Worm (Caenorhabditis elegans) whole organism, mixed stage, embryonic: ENCODE results near the gene Y46B2A.4.
"Not testable (repeated sequence)": the region's sequence is repeated elsewhere in the genome, so short reads cannot be mapped to it uniquely, and the experiment has no call there.

Source experiments
- M03D4.4 ChIP-seq: sonication (generic microtip); optimal IDR thresholded peaks from 2 replicates; lab custom pipeline; 2017; ENCODE audit warnings: mild to moderate bottlenecking, missing genetic modification characterization, missing compliant biosample characterization
- blmp-1 ChIP-seq: fragments of 150-350 bp; optimal IDR thresholded peaks from 2 replicates; lab custom pipeline; 2014; ENCODE audit warnings: missing biosample characterization, missing genetic modification characterization
- ceh-39 ChIP-seq: fragments of 150-350 bp; optimal IDR thresholded peaks from 2 replicates; lab custom pipeline; 2014; ENCODE audit warnings: missing biosample characterization, missing genetic modification characterization
- ceh-43 ChIP-seq: fragments of 200-800 bp; sonication (Bioruptor generic); optimal IDR thresholded peaks from 2 replicates; lab custom pipeline; 2018; ENCODE audit warnings: mild to moderate bottlenecking, missing genetic modification characterization, moderate library complexity, missing compliant biosample characterization
- ceh-83 ChIP-seq: fragments of 200-800 bp; sonication (Bioruptor generic); optimal IDR thresholded peaks from 2 replicates; lab custom pipeline; 2018; ENCODE audit warnings: mild to moderate bottlenecking, missing genetic modification characterization, missing compliant biosample characterization
- ces-1 ChIP-seq: fragments of 150-350 bp; optimal IDR thresholded peaks from 2 replicates; lab custom pipeline; 2014; ENCODE audit warnings: missing biosample characterization, missing genetic modification reagents, missing genetic modification characterization
- cnd-1 ChIP-seq: fragments of 200-800 bp; sonication (Bioruptor generic); optimal IDR thresholded peaks from 2 replicates; lab custom pipeline; 2018; ENCODE audit warnings: mild to moderate bottlenecking, missing genetic modification characterization, missing compliant biosample characterization
- drap-1 ChIP-seq: fragments of 200-800 bp; sonication (Bioruptor generic); optimal IDR thresholded peaks from 3 replicates; lab custom pipeline; 2018; ENCODE audit warnings: mild to moderate bottlenecking, missing genetic modification characterization, missing compliant biosample characterization
- elt-1 ChIP-seq: sonication (generic microtip); optimal IDR thresholded peaks from 2 replicates; lab custom pipeline; 2017; ENCODE audit warnings: missing genetic modification characterization, mild to moderate bottlenecking, missing compliant biosample characterization, antibody characterized with exemption, moderate library complexity, borderline replicate concordance; ENCODE audit not compliant: insufficient read depth
- elt-3 ChIP-seq: fragments of 150-350 bp; optimal IDR thresholded peaks from 2 replicates; lab custom pipeline; 2014; ENCODE audit warnings: missing biosample characterization, missing genetic modification characterization
- flh-1 ChIP-seq: fragments of 200-800 bp; sonication (Bioruptor generic); optimal IDR thresholded peaks from 2 replicates; lab custom pipeline; 2018; ENCODE audit warnings: mild to moderate bottlenecking, missing genetic modification characterization, moderate library complexity, missing compliant biosample characterization
- ham-2 ChIP-seq: fragments of 200-800 bp; sonication (Bioruptor generic); optimal IDR thresholded peaks from 2 replicates; lab custom pipeline; 2018; ENCODE audit warnings: mild to moderate bottlenecking, missing genetic modification characterization, missing compliant biosample characterization
- hlh-1 ChIP-seq: fragments of 150-350 bp; optimal IDR thresholded peaks from 2 replicates; lab custom pipeline; 2014; ENCODE audit warnings: missing biosample characterization, missing genetic modification reagents, missing genetic modification characterization
- lin-13 ChIP-seq: fragments of 150-350 bp; optimal IDR thresholded peaks from 2 replicates; lab custom pipeline; 2014; ENCODE audit warnings: missing biosample characterization, missing genetic modification characterization
- lin-32 ChIP-seq: fragments of 200-800 bp; sonication (Bioruptor generic); optimal IDR thresholded peaks from 2 replicates; lab custom pipeline; 2018; ENCODE audit warnings: mild to moderate bottlenecking, missing genetic modification characterization, missing compliant biosample characterization
- lsy-2 ChIP-seq: fragments of 150-350 bp; optimal IDR thresholded peaks from 2 replicates; lab custom pipeline; 2014; ENCODE audit warnings: missing biosample characterization, missing genetic modification characterization
- mab-5 ChIP-seq: fragments of 150-350 bp; optimal IDR thresholded peaks from 2 replicates; lab custom pipeline; 2014; ENCODE audit warnings: missing biosample characterization, missing genetic modification characterization
- mep-1 ChIP-seq: fragments of 150-350 bp; optimal IDR thresholded peaks from 2 replicates; lab custom pipeline; 2017; ENCODE audit warnings: missing biosample characterization, missing genetic modification reagents, missing genetic modification characterization, inconsistent platforms
- mls-2 ChIP-seq: sonication (generic microtip); optimal IDR thresholded peaks from 2 replicates; lab custom pipeline; 2016; ENCODE audit warnings: mild to moderate bottlenecking, missing genetic modification characterization, moderate library complexity, missing compliant biosample characterization
- nhr-12 ChIP-seq: fragments of 150-350 bp; optimal IDR thresholded peaks from 2 replicates; lab custom pipeline; 2014; ENCODE audit warnings: missing biosample characterization, missing genetic modification characterization
- nhr-2 ChIP-seq: fragments of 150-350 bp; optimal IDR thresholded peaks from 2 replicates; lab custom pipeline; 2014; ENCODE audit warnings: missing biosample characterization, missing genetic modification characterization
- nhr-237 ChIP-seq: fragments of 150-350 bp; optimal IDR thresholded peaks from 2 replicates; lab custom pipeline; 2014; ENCODE audit warnings: missing biosample characterization, missing genetic modification characterization
- nhr-28 ChIP-seq: fragments of 150-350 bp; optimal IDR thresholded peaks from 2 replicates; lab custom pipeline; 2014; ENCODE audit warnings: missing biosample characterization, missing genetic modification characterization
- nhr-76 ChIP-seq: sonication (generic microtip); optimal IDR thresholded peaks from 2 replicates; lab custom pipeline; 2017; ENCODE audit warnings: missing biosample characterization, missing genetic modification characterization
- pha-4 ChIP-seq: fragments of 150-350 bp; optimal IDR thresholded peaks from 2 replicates; lab custom pipeline; 2018; ENCODE audit warnings: missing biosample characterization, missing genetic modification reagents, missing genetic modification characterization
- sem-2 ChIP-seq: fragments of 200-800 bp; sonication (Bioruptor generic); optimal IDR thresholded peaks from 2 replicates; lab custom pipeline; 2018; ENCODE audit warnings: mild to moderate bottlenecking, missing genetic modification characterization, missing compliant biosample characterization
- snpc-4 ChIP-seq: fragments of 150-350 bp; optimal IDR thresholded peaks from 2 replicates; lab custom pipeline; 2014; ENCODE audit warnings: missing biosample characterization, missing genetic modification characterization
- tbx-8 ChIP-seq: fragments of 200-800 bp; sonication (Bioruptor generic); optimal IDR thresholded peaks from 2 replicates; lab custom pipeline; 2018; ENCODE audit warnings: mild to moderate bottlenecking, missing genetic modification characterization, moderate library complexity, missing compliant biosample characterization
- unc-120 ChIP-seq: sonication (generic microtip); optimal IDR thresholded peaks from 2 replicates; lab custom pipeline; 2017; ENCODE audit warnings: missing genetic modification characterization, missing compliant biosample characterization; ENCODE audit not compliant: poor library complexity, severe bottlenecking
- unc-39 ChIP-seq: fragments of 150-350 bp; optimal IDR thresholded peaks from 2 replicates; lab custom pipeline; 2014; ENCODE audit warnings: missing biosample characterization, missing genetic modification characterization
- unc-62 ChIP-seq: fragments of 150-350 bp; optimal IDR thresholded peaks from 2 replicates; lab custom pipeline; 2014; ENCODE audit warnings: missing biosample characterization, missing genetic modification reagents, missing genetic modification characterization
- zip-8 ChIP-seq: fragments of 150-350 bp; optimal IDR thresholded peaks from 2 replicates; lab custom pipeline; 2014; ENCODE audit warnings: missing biosample characterization, missing genetic modification characterization
- ztf-11 ChIP-seq: fragments of 150-350 bp; optimal IDR thresholded peaks from 2 replicates; lab custom pipeline; 2014; ENCODE audit warnings: missing biosample characterization, missing genetic modification characterization

Gene Y46B2A.4

ce11 chrII:822730-823129, 38.9 kb upstream of the Y46B2A.4 start, which contains the start of gene msrp-4:
Gene msrp-4, minus strand, starts transcription at chrII:822830.
- not testable (repeated sequence) for TF ChIP-seq hlh-1 (tag; lab: Kevin White, UChicago); blmp-1 (tag; lab: Kevin White, UChicago); flh-1 (GFP tag; lab: Kevin White, UChicago)

ce11 chrII:823529-823928, 38.1 kb upstream of the Y46B2A.4 start, which contains the start of gene F46F5.10:
Gene F46F5.10, plus strand, starts transcription at chrII:823829.
- TF ChIP-seq elt-1 (tag; lab: Kevin White, UChicago), result no peak
- no peak for TF ChIP-seq ceh-39 (tag; lab: Kevin White, UChicago)
- no peak for TF ChIP-seq unc-120 (tag; lab: Kevin White, UChicago)
- TF ChIP-seq snpc-4 (tag; lab: Kevin White, UChicago), result no peak
- no peak for TF ChIP-seq M03D4.4 (tag; lab: Kevin White, UChicago)
- no peak for TF ChIP-seq mep-1 (tag; lab: Kevin White, UChicago)
- no peak for TF ChIP-seq flh-1 (GFP tag; lab: Kevin White, UChicago)
- TF ChIP-seq, all 35 proteins: peak for 0

ce11 chrII:825521-825920, 36.1 kb upstream of the Y46B2A.4 start, which contains the start of gene F28A10.1:
Gene F28A10.1, plus strand, starts transcription at chrII:825821.
- no peak for TF ChIP-seq zip-8 (tag; lab: Kevin White, UChicago)
- no peak for TF ChIP-seq blmp-1 (tag; lab: Kevin White, UChicago)
- no peak for TF ChIP-seq nhr-76 (tag; lab: Kevin White, UChicago)
- no peak for TF ChIP-seq M03D4.4 (tag; lab: Kevin White, UChicago)
- no peak for TF ChIP-seq lsy-2 (tag; lab: Kevin White, UChicago)
- TF ChIP-seq elt-1 (tag; lab: Kevin White, UChicago), result no peak
- no peak for TF ChIP-seq mep-1 (tag; lab: Kevin White, UChicago)

ce11 chrII:838414-838813, 23.2 kb upstream of the Y46B2A.4 start, which contains the start of gene F28A10.8:
Gene F28A10.8, minus strand, starts transcription at chrII:838514.
- TF ChIP-seq mab-5, result no peak
- TF ChIP-seq snpc-4 (tag; lab: Kevin White, UChicago), result no peak
- no peak for TF ChIP-seq nhr-76 (tag; lab: Kevin White, UChicago)
- TF ChIP-seq blmp-1 (tag; lab: Kevin White, UChicago), result no peak
- TF ChIP-seq elt-1 (tag; lab: Kevin White, UChicago), result no peak
- TF ChIP-seq unc-39, result no peak
- no peak for TF ChIP-seq nhr-12 (tag; lab: Kevin White, UChicago)
- no peak for TF ChIP-seq ztf-11 (tag; lab: Kevin White, UChicago)
- no peak for TF ChIP-seq mep-1 (tag; lab: Kevin White, UChicago)
- no peak for TF ChIP-seq nhr-237
- TF ChIP-seq unc-120 (tag; lab: Kevin White, UChicago), result no peak
- TF ChIP-seq sem-2 (GFP tag; lab: Kevin White, UChicago), result no peak
- TF ChIP-seq lsy-2 (tag; lab: Kevin White, UChicago), result no peak
- no peak for TF ChIP-seq flh-1 (GFP tag; lab: Kevin White, UChicago)
- no peak for TF ChIP-seq ham-2 (GFP tag; lab: Kevin White, UChicago)

DNA sequence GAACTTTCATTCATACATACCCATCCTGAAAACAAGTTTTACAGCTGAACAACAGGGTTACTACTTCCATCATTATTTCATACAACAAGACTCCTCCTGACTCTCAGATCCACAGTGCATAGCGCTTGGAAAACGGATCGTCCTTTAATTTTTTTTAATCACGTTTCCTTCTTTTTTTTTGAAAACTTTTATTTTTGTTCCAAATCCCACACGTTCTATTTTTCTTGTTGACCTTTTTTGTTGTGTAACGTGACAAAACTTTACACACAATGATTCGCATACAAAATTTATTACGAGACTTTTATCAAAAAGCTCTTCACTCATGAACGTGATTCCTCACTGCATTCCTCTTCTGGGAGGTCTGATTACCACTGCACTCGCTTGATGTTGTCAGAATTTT, 21.5 kb upstream of the Y46B2A.4 start, which contains the start of gene clc-33:
Gene clc-33 (plus strand): TSS at position 301 of the 400 bp plus-strand sequence.
- TF ChIP-seq ces-1 (GFP tag; lab: Kevin White, UChicago) (no peak), mep-1 (tag; lab: Kevin White, UChicago) (no peak), ceh-43 (GFP tag; lab: Kevin White, UChicago) (no peak), cnd-1 (no peak), drap-1 (GFP tag; lab: Kevin White, UChicago) (no peak), nhr-12 (tag; lab: Kevin White, UChicago) (no peak), nhr-28 (no peak), flh-1 (GFP tag; lab: Kevin White, UChicago) (no peak)
- TF ChIP-seq, all 35 proteins: peak for 0

DNA sequence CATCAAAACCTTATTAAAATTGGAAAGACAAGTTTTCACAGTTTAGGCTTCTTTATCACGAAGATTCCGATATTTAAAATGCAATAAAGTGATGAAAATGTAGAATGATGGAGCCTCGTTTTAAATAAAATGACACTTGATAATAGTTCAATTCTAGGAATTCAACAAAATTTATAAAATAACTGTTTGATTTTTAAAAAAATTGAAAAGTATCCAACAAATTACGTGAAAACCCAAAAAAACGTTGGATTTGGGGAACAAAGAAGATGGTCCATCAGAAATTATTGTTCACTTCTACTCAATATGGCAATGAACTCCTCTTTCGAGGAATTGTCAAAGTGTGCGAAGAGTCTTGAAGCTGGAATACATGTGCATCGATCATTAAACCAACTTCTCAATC, 17.7 kb upstream of the Y46B2A.4 start, which contains the start of gene F28A10.4:
Gene F28A10.4 (plus strand): TSS at position 301 of the 400 bp plus-strand sequence.
- TF ChIP-seq nhr-12 (tag; lab: Kevin White, UChicago), result no peak
- TF ChIP-seq cnd-1, result no peak

- no peak for TF ChIP-seq ceh-43 (GFP tag; lab: Kevin White, UChicago)
- no peak for TF ChIP-seq tbx-8
- TF ChIP-seq drap-1 (GFP tag; lab: Kevin White, UChicago), result no peak
- TF ChIP-seq unc-62 (GFP tag; lab: Kevin White, UChicago), result no peak
- TF ChIP-seq mep-1 (tag; lab: Kevin White, UChicago), result no peak
- no peak for TF ChIP-seq lin-32 (GFP tag; lab: Kevin White, UChicago)
- TF ChIP-seq lin-13 (tag; lab: Kevin White, UChicago), result no peak
- TF ChIP-seq nhr-76 (tag; lab: Kevin White, UChicago), result no peak
- TF ChIP-seq sem-2 (GFP tag; lab: Kevin White, UChicago), result no peak
- no peak for TF ChIP-seq ham-2 (GFP tag; lab: Kevin White, UChicago)
- TF ChIP-seq pha-4 (tag; lab: Kevin White, UChicago), result no peak
- no peak for TF ChIP-seq blmp-1 (tag; lab: Kevin White, UChicago)
- TF ChIP-seq flh-1 (GFP tag; lab: Kevin White, UChicago), result no peak
- no peak for TF ChIP-seq unc-120 (tag; lab: Kevin White, UChicago)
- TF ChIP-seq elt-3 (tag; lab: Kevin White, UChicago), result no peak
- TF ChIP-seq nhr-12 (tag; lab: Kevin White, UChicago), result no peak
- no peak for TF ChIP-seq snpc-4 (tag; lab: Kevin White, UChicago)
- TF ChIP-seq nhr-2, result no peak
- no peak for TF ChIP-seq mls-2 (tag; lab: Kevin White, UChicago)
- TF ChIP-seq ceh-83, result no peak
Measured at ce11 chrII:845618-846017, 16.0 kb upstream of the Y46B2A.4 start, which contains the start of gene F28A10.7. Gene F28A10.7, minus strand, starts transcription at chrII:845718.
